Worm (Caenorhabditis elegans): ENCODE data around the gene F13E9.19.

ce11 chrIV:10915388-10915787 is 16.2 kb downstream of the F13E9.19 start, which contains the start of gene ZK593.3:
- TF ChIP-seq nhr-23 (tag; optimal IDR thresholded peaks at IDR 0.05) (no peak), ZK546.5 (tag; optimal IDR thresholded peaks at IDR 0.05) (no peak), lsy-2 (tag; optimal IDR thresholded peaks at IDR 0.05) (no peak), unc-39 (tag; optimal IDR thresholded peaks at IDR 0.05) (no peak)
